Worm (Caenorhabditis elegans) whole organism, L2 larva: ENCODE results near the gene gab-1.

Experiments
- C34F6.9 ChIP-seq: fragments of 150-350 bp; optimal IDR thresholded peaks from 2 replicates; lab custom pipeline; 2014; ENCODE audit warnings: missing biosample characterization, missing genetic modification characterization
- ZK546.5 ChIP-seq: sonication (generic microtip); optimal IDR thresholded peaks from 2 replicates; lab custom pipeline; 2017; ENCODE audit warnings: missing biosample characterization, missing genetic modification characterization
- ama-1 ChIP-seq: fragments of 150-350 bp; optimal IDR thresholded peaks from 2 replicates; lab custom pipeline; 2018; ENCODE audit warnings: inconsistent platforms
- blmp-1 ChIP-seq: sonication (generic microtip); optimal IDR thresholded peaks from 2 replicates; lab custom pipeline; 2017; ENCODE audit warnings: missing genetic modification characterization, mild to moderate bottlenecking, missing compliant biosample characterization, antibody characterized with exemption, moderate library complexity; ENCODE audit not compliant: insufficient read depth
- ceh-82 ChIP-seq: fragments of 150-350 bp; optimal IDR thresholded peaks from 2 replicates; lab custom pipeline; 2014; ENCODE audit warnings: missing biosample characterization, missing genetic modification characterization
- egl-27 ChIP-seq: sonication (generic microtip); optimal IDR thresholded peaks from 3 replicates; lab custom pipeline; 2017; ENCODE audit warnings: missing biosample characterization, missing genetic modification reagents, missing genetic modification characterization
- elt-1 ChIP-seq: fragments of 150-350 bp; optimal IDR thresholded peaks from 2 replicates; lab custom pipeline; 2014; ENCODE audit warnings: missing biosample characterization, missing genetic modification characterization
- lin-39 ChIP-seq: fragments of 150-350 bp; optimal IDR thresholded peaks from 2 replicates; lab custom pipeline; 2014; ENCODE audit warnings: missing biosample characterization, missing genetic modification reagents, missing genetic modification characterization
- lsy-2 ChIP-seq, 2 experiments: fragments of 150-350 bp in 1 of 2; sonication (generic microtip) in 1 of 2; optimal IDR thresholded peaks; 2 replicates each; lab custom pipeline; 2014 to 2017; ENCODE audit warnings: missing biosample characterization in 2 of 2, missing genetic modification characterization in 2 of 2
- nhr-11 ChIP-seq: fragments of 150-350 bp; optimal IDR thresholded peaks from 2 replicates; lab custom pipeline; 2014; ENCODE audit warnings: missing biosample characterization, missing genetic modification characterization
- sem-4 ChIP-seq: fragments of 150-350 bp; optimal IDR thresholded peaks from 2 replicates; lab custom pipeline; 2014; ENCODE audit warnings: missing biosample characterization, missing genetic modification reagents, missing genetic modification characterization
- unc-39 ChIP-seq: fragments of 150-350 bp; optimal IDR thresholded peaks from 2 replicates; lab custom pipeline; 2014; ENCODE audit warnings: missing biosample characterization, missing genetic modification characterization
- zag-1 ChIP-seq: fragments of 150-350 bp; optimal IDR thresholded peaks from 2 replicates; lab custom pipeline; 2014; ENCODE audit warnings: missing biosample characterization, missing genetic modification characterization

ce11 chrIII:12755048-12755447, 24.5 kb downstream of the gab-1 start, which contains the start of gene srw-10:
- no peak for TF ChIP-seq ceh-82 (tag; lab: Kevin White, UChicago)
- TF ChIP-seq unc-39 (tag; lab: Kevin White, UChicago) = no peak
- no peak for TF ChIP-seq nhr-11
- no peak for TF ChIP-seq lsy-2 (tag; optimal IDR thresholded peaks at IDR 0.05; lab: Kevin White, UChicago)
- no peak for TF ChIP-seq zag-1 (tag; lab: Kevin White, UChicago)
- no peak for TF ChIP-seq lin-39 (tag; lab: Kevin White, UChicago)
- no peak for TF ChIP-seq C34F6.9
- no peak for TF ChIP-seq ama-1
- no peak for TF ChIP-seq blmp-1 (tag; lab: Kevin White, UChicago)
- TF ChIP-seq egl-27 (tag; lab: Kevin White, UChicago) = no peak
- no peak for TF ChIP-seq elt-1 (tag; lab: Kevin White, UChicago)
- TF ChIP-seq sem-4 (tag; lab: Kevin White, UChicago) = no peak
- no peak for TF ChIP-seq ZK546.5 (tag; lab: Kevin White, UChicago)
